Fruit fly (Drosophila melanogaster): ENCODE data around the gene CG32655.
A peak's percentile ranks its signal among the peaks of the same experiment; 100 is the strongest.

CG32655 gene

DNA sequence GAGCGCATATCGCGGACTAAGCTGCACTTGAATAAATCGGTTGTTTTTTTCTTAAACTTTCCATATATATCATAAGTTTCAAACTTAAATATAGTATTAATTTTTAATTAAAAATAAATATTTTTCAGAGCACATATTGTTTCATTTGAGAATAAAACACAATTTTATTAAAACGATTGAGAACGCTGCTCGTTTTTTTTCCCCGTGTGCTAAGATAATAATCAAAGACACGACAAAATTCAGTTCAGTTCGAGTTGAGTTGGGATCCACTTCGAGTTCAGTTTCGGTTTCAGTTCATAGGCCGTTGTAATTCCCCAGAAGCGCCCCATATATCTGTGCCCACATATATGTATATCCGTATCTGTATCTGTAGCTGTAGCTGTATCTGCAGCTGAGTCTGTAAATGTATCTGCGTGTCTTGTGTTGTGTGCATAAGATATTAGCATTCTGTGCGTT lies 12.8 kb downstream of the CG32655 start (continued):
- peak; percentile 53 for TF ChIP-seq ap (GFP tag; IDR thresholded peaks at IDR 0.05)
- TF ChIP-seq CG12391 (tag; optimal IDR thresholded peaks at IDR 0.05): peak; percentile 82
- TF ChIP-seq tx (GFP tag; optimal IDR thresholded peaks at IDR 0.05): no peak
- peak; percentile 17; the same call in 1 of the 2 replicates for TF ChIP-seq CG3847 (GFP tag; IDR thresholded peaks at IDR 0.05)
- TF ChIP-seq Dref (GFP tag; IDR thresholded peaks at IDR 0.05): no peak

- TF ChIP-seq pzg (GFP tag; optimal IDR thresholded peaks at IDR 0.05) (no peak), CG8359 (GFP tag; optimal IDR thresholded peaks at IDR 0.05; ENCODE audit: borderline replicate concordance) (peak; percentile 10), ssp (GFP tag; IDR thresholded peaks at IDR 0.05) (peak; percentile 40), CG8281 (tag; optimal IDR thresholded peaks at IDR 0.05) (peak; percentile 42), lbe (GFP tag; optimal IDR thresholded peaks at IDR 0.05) (no peak), HLH4C (GFP tag; IDR thresholded peaks at IDR 0.05; ENCODE audit: partially characterized antibody) (no peak), h (optimal IDR thresholded peaks at IDR 0.05) (no peak), cwo (GFP tag; optimal IDR thresholded peaks at IDR 0.05) (no peak), lola (GFP tag; optimal IDR thresholded peaks at IDR 0.05) (peak in 1 of 3 experiments; percentile 59), pan (optimal IDR thresholded peaks at IDR 0.05) (no peak), pan (GFP tag; optimal IDR thresholded peaks at IDR 0.05 in 1 of 2, IDR thresholded peaks at IDR 0.05 in 1 of 2) (peak in 1 of 2 experiments; percentile 66), Ets65A (GFP tag) (peak; percentile 98), sug (tag; optimal IDR thresholded peaks at IDR 0.05) (no peak), rib (GFP tag; IDR thresholded peaks at IDR 0.05) (no peak), CG4328 (GFP tag; optimal IDR thresholded peaks at IDR 0.05) (no peak), cas (GFP tag; IDR thresholded peaks at IDR 0.05) (no peak), CG30020 (tag; optimal IDR thresholded peaks at IDR 0.05) (peak; percentile 16), gce (GFP tag; IDR thresholded peaks at IDR 0.05) (no peak), CG10543 (GFP tag; optimal IDR thresholded peaks at IDR 0.05) (no peak), CG10274 (GFP tag; optimal IDR thresholded peaks at IDR 0.05) (no peak), CG2875 (GFP tag; optimal IDR thresholded peaks at IDR 0.05) (no peak), CG32772 (GFP tag; IDR thresholded peaks at IDR 0.05) (peak; percentile 51; the same call in 1 of the 2 replicates), CG32532 (GFP tag; IDR thresholded peaks at IDR 0.05) (0 out of 2 replicates have a peak, but pooled peaks have one; percentile 32), CG31388 (GFP tag; optimal IDR thresholded peaks at IDR 0.05) (no peak), mam (GFP tag; optimal IDR thresholded peaks at IDR 0.05) (peak; percentile 48), NK7.1 (GFP tag; optimal IDR thresholded peaks at IDR 0.05) (peak; percentile 67), CG4404 (GFP tag; IDR thresholded peaks at IDR 0.05) (peak; percentile 22; the same call in 1 of the 2 replicates), CG18262 (tag; optimal IDR thresholded peaks at IDR 0.05) (peak; percentile 88), CG4707 (GFP tag; optimal IDR thresholded peaks at IDR 0.05) (no peak), CG11247 (GFP tag; IDR thresholded peaks at IDR 0.05) (no peak), CG17359 (tag; optimal IDR thresholded peaks at IDR 0.05) (peak; percentile 43), CG16779 (GFP tag; IDR thresholded peaks at IDR 0.05) (no peak), ftz-f1 (GFP tag; optimal IDR thresholded peaks at IDR 0.05) (no peak), repo (GFP tag; optimal IDR thresholded peaks at IDR 0.05) (no peak), pho (GFP tag; optimal IDR thresholded peaks at IDR 0.05) (no peak), TFAM (GFP tag; optimal IDR thresholded peaks at IDR 0.05) (no peak), mld (GFP tag; IDR thresholded peaks at IDR 0.05; ENCODE audit: partially characterized antibody) (no peak), CG18619 (GFP tag; optimal IDR thresholded peaks at IDR 0.05) (no peak), MESR4 (GFP tag; optimal IDR thresholded peaks at IDR 0.05) (no peak), knrl (GFP tag; IDR thresholded peaks at IDR 0.05; ENCODE audit: partially characterized antibody) (no peak), Oaz (GFP tag; IDR thresholded peaks at IDR 0.05) (no peak), ems (GFP tag; optimal IDR thresholded peaks at IDR 0.05) (no peak), crc (GFP tag; optimal IDR thresholded peaks at IDR 0.05) (peak; percentile 53), Fer3 (tag; optimal IDR thresholded peaks at IDR 0.05) (no peak), Dbx (GFP tag; IDR thresholded peaks at IDR 0.05) (no peak)
These were observed 14.2 kb downstream of the CG32655 start for dm6 chrX:12221496-12221895.

Measured in whole organism, embryonic.